Worm (Caenorhabditis elegans) whole organism, mixed stage, embryonic: ENCODE data around the gene hlh-14.

Experiments used
- bed-3 ChIP-seq: fragments of 200-800 bp; sonication (Bioruptor generic); optimal IDR thresholded peaks from 3 replicates; lab custom pipeline; 2018; ENCODE audit warnings: mild to moderate bottlenecking, missing genetic modification characterization, moderate library complexity, missing compliant biosample characterization
- blmp-1 ChIP-seq: fragments of 150-350 bp; optimal IDR thresholded peaks from 2 replicates; lab custom pipeline; 2014; ENCODE audit warnings: missing biosample characterization, missing genetic modification characterization
- ceh-39 ChIP-seq: fragments of 150-350 bp; optimal IDR thresholded peaks from 2 replicates; lab custom pipeline; 2014; ENCODE audit warnings: missing biosample characterization, missing genetic modification characterization
- ceh-43 ChIP-seq: fragments of 200-800 bp; sonication (Bioruptor generic); optimal IDR thresholded peaks from 2 replicates; lab custom pipeline; 2018; ENCODE audit warnings: mild to moderate bottlenecking, missing genetic modification characterization, moderate library complexity, missing compliant biosample characterization
- ceh-83 ChIP-seq: fragments of 200-800 bp; sonication (Bioruptor generic); optimal IDR thresholded peaks from 2 replicates; lab custom pipeline; 2018; ENCODE audit warnings: mild to moderate bottlenecking, missing genetic modification characterization, missing compliant biosample characterization
- ces-1 ChIP-seq: fragments of 150-350 bp; optimal IDR thresholded peaks from 2 replicates; lab custom pipeline; 2014; ENCODE audit warnings: missing biosample characterization, missing genetic modification reagents, missing genetic modification characterization
- cnd-1 ChIP-seq: fragments of 200-800 bp; sonication (Bioruptor generic); optimal IDR thresholded peaks from 2 replicates; lab custom pipeline; 2018; ENCODE audit warnings: mild to moderate bottlenecking, missing genetic modification characterization, missing compliant biosample characterization
- drap-1 ChIP-seq: fragments of 200-800 bp; sonication (Bioruptor generic); optimal IDR thresholded peaks from 3 replicates; lab custom pipeline; 2018; ENCODE audit warnings: mild to moderate bottlenecking, missing genetic modification characterization, missing compliant biosample characterization
- elt-1 ChIP-seq: sonication (generic microtip); optimal IDR thresholded peaks from 2 replicates; lab custom pipeline; 2017; ENCODE audit warnings: missing genetic modification characterization, mild to moderate bottlenecking, missing compliant biosample characterization, antibody characterized with exemption, moderate library complexity, borderline replicate concordance; ENCODE audit not compliant: insufficient read depth
- elt-3 ChIP-seq: fragments of 150-350 bp; optimal IDR thresholded peaks from 2 replicates; lab custom pipeline; 2014; ENCODE audit warnings: missing biosample characterization, missing genetic modification characterization
- flh-1 ChIP-seq: fragments of 200-800 bp; sonication (Bioruptor generic); optimal IDR thresholded peaks from 2 replicates; lab custom pipeline; 2018; ENCODE audit warnings: mild to moderate bottlenecking, missing genetic modification characterization, moderate library complexity, missing compliant biosample characterization
- hlh-1 ChIP-seq: fragments of 150-350 bp; optimal IDR thresholded peaks from 2 replicates; lab custom pipeline; 2014; ENCODE audit warnings: missing biosample characterization, missing genetic modification reagents, missing genetic modification characterization
- lin-13 ChIP-seq: fragments of 150-350 bp; optimal IDR thresholded peaks from 2 replicates; lab custom pipeline; 2014; ENCODE audit warnings: missing biosample characterization, missing genetic modification characterization
- lin-32 ChIP-seq: fragments of 200-800 bp; sonication (Bioruptor generic); optimal IDR thresholded peaks from 2 replicates; lab custom pipeline; 2018; ENCODE audit warnings: mild to moderate bottlenecking, missing genetic modification characterization, missing compliant biosample characterization
- lsy-2 ChIP-seq: fragments of 150-350 bp; optimal IDR thresholded peaks from 2 replicates; lab custom pipeline; 2014; ENCODE audit warnings: missing biosample characterization, missing genetic modification characterization
- mep-1 ChIP-seq: fragments of 150-350 bp; optimal IDR thresholded peaks from 2 replicates; lab custom pipeline; 2017; ENCODE audit warnings: missing biosample characterization, missing genetic modification reagents, missing genetic modification characterization, inconsistent platforms
- mls-2 ChIP-seq: sonication (generic microtip); optimal IDR thresholded peaks from 2 replicates; lab custom pipeline; 2016; ENCODE audit warnings: mild to moderate bottlenecking, missing genetic modification characterization, moderate library complexity, missing compliant biosample characterization
- nhr-12 ChIP-seq: fragments of 150-350 bp; optimal IDR thresholded peaks from 2 replicates; lab custom pipeline; 2014; ENCODE audit warnings: missing biosample characterization, missing genetic modification characterization
- nhr-2 ChIP-seq: fragments of 150-350 bp; optimal IDR thresholded peaks from 2 replicates; lab custom pipeline; 2014; ENCODE audit warnings: missing biosample characterization, missing genetic modification characterization
- nhr-237 ChIP-seq: fragments of 150-350 bp; optimal IDR thresholded peaks from 2 replicates; lab custom pipeline; 2014; ENCODE audit warnings: missing biosample characterization, missing genetic modification characterization
- nhr-76 ChIP-seq: sonication (generic microtip); optimal IDR thresholded peaks from 2 replicates; lab custom pipeline; 2017; ENCODE audit warnings: missing biosample characterization, missing genetic modification characterization
- pha-4 ChIP-seq: fragments of 150-350 bp; optimal IDR thresholded peaks from 2 replicates; lab custom pipeline; 2018; ENCODE audit warnings: missing biosample characterization, missing genetic modification reagents, missing genetic modification characterization
- sem-2 ChIP-seq: fragments of 200-800 bp; sonication (Bioruptor generic); optimal IDR thresholded peaks from 2 replicates; lab custom pipeline; 2018; ENCODE audit warnings: mild to moderate bottlenecking, missing genetic modification characterization, missing compliant biosample characterization
- tbx-8 ChIP-seq: fragments of 200-800 bp; sonication (Bioruptor generic); optimal IDR thresholded peaks from 2 replicates; lab custom pipeline; 2018; ENCODE audit warnings: mild to moderate bottlenecking, missing genetic modification characterization, moderate library complexity, missing compliant biosample characterization
- unc-120 ChIP-seq: sonication (generic microtip); optimal IDR thresholded peaks from 2 replicates; lab custom pipeline; 2017; ENCODE audit warnings: missing genetic modification characterization, missing compliant biosample characterization; ENCODE audit not compliant: poor library complexity, severe bottlenecking
- unc-39 ChIP-seq: fragments of 150-350 bp; optimal IDR thresholded peaks from 2 replicates; lab custom pipeline; 2014; ENCODE audit warnings: missing biosample characterization, missing genetic modification characterization
- unc-62 ChIP-seq: fragments of 150-350 bp; optimal IDR thresholded peaks from 2 replicates; lab custom pipeline; 2014; ENCODE audit warnings: missing biosample characterization, missing genetic modification reagents, missing genetic modification characterization
- zip-8 ChIP-seq: fragments of 150-350 bp; optimal IDR thresholded peaks from 2 replicates; lab custom pipeline; 2014; ENCODE audit warnings: missing biosample characterization, missing genetic modification characterization
- ztf-11 ChIP-seq: fragments of 150-350 bp; optimal IDR thresholded peaks from 2 replicates; lab custom pipeline; 2014; ENCODE audit warnings: missing biosample characterization, missing genetic modification characterization

Gene hlh-14

DNA sequence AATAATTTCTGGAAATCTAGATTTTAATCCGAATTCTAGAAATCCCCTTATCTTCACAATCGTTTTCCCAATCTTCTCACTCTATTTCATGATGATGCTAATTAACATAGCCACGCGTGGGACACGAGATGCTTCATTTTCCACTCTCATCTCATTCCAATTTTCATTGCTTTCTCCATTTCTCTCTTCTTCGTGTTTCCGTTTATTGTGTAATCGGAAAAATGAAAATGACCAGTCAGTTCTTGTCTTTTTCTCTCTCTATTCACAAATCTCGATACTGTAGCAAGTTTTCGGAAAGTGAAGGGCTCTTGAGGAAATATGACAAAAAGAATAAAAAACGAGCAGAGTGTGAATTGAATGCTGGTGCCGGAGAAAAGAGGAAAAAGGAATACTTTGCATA, 34.2 kb downstream of the hlh-14 start:
- TF ChIP-seq lsy-2: no peak
- peak; percentile 2 for TF ChIP-seq ces-1
- peak; percentile 56 for TF ChIP-seq elt-1 (tag; lab: Kevin White, UChicago)
- TF ChIP-seq zip-8 (tag; lab: Kevin White, UChicago): no peak
- TF ChIP-seq nhr-2 (tag; lab: Kevin White, UChicago): no peak
- no peak for TF ChIP-seq cnd-1 (tag; lab: Kevin White, UChicago)
- no peak for TF ChIP-seq drap-1 (GFP tag; lab: Kevin White, UChicago)
- TF ChIP-seq, all 35 proteins: peak for 2

DNA sequence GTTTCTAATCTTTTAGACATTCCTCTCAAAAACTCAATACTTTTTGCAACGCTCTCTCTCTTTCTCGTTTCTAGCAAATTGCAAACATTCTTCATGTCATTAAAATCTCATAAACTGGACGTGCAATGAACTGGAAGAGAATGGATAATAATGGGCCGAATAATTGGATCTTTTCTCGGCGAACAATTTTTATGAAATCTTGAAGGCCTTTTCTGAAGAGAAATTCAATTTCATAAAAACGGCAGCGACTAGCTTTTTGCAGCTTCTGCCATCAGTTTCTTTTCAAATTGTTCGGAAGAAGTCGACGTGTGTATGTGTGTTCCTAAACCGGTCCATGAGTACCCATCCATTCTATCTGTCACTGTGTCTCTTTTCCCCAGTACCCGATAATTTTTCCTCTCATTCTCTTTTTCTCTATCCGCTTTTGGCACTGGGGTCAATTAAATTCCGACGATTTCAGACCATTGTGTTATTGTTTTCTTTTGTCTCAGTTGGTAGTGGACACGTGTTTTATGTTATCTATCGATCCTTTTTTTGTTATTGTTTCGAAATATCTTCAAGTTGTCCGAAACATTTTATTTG, 36.0 kb downstream of the hlh-14 start:
- TF ChIP-seq cnd-1 (tag; lab: Kevin White, UChicago) (no peak), flh-1 (GFP tag; lab: Kevin White, UChicago) (no peak), ces-1 (peak; percentile 77), ztf-11 (tag; lab: Kevin White, UChicago) (no peak), elt-1 (tag; lab: Kevin White, UChicago) (no peak), nhr-76 (tag; lab: Kevin White, UChicago) (no peak), ceh-83 (GFP tag; lab: Kevin White, UChicago) (no peak)

DNA sequence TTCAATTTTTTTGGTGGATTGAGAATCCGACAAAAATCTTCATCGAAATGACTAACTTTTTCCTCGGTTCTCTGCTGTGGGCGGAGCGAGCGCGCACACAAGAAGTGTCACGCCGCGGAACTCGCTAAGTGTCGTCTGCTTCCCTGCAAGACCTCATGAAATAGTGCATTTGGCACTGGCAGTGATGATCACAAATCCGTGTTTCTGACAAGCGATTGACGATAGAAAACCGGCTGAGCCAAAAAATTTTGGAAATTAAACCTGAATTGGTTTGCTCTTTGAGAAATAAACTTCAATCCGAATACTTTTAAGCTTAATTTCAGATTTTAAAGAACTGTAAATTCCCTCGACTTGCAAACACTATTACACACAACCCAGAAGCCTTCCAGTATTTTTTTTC, 37.2 kb downstream of the hlh-14 start:
- TF ChIP-seq flh-1 (GFP tag; lab: Kevin White, UChicago) (no peak), sem-2 (no peak), ces-1 (peak; percentile 1), elt-3 (tag; lab: Kevin White, UChicago) (no peak), ceh-83 (GFP tag; lab: Kevin White, UChicago) (no peak), unc-62 (GFP tag; lab: Kevin White, UChicago) (no peak), elt-1 (tag; lab: Kevin White, UChicago) (no peak), lin-32 (no peak), unc-120 (no peak), mls-2 (tag; lab: Kevin White, UChicago) (no peak), mep-1 (tag; lab: Kevin White, UChicago) (peak; percentile 31)

DNA sequence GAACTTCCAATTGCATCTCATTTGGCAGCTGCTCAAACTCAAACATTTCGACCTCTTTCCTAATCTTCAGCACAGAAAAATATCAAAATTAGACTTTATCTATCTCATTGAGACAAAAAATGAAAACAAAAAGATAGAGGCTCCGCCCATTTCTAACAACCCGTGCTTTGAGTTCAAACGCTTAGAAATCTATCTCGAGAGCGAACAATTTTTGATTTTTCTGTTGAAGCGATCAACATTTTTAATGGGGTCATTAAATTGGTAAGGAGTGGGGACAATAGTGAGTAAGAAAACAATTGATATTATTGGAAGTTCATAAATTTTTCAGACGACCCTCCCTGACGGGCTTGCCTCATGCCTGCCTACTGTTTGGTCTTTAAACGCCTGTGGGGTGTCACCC, 39.8 kb downstream of the hlh-14 start, which contains the start of the genes C25H3.10 and C25H3.1:
TSS of gene C25H3.10 (minus strand) at position 101 of the 400 bp plus-strand sequence.
TSS of gene C25H3.1 (plus strand) at position 203 of the 400 bp plus-strand sequence.
- TF ChIP-seq lin-32 (no peak), lin-13 (tag; lab: Kevin White, UChicago) (no peak), unc-39 (no peak), tbx-8 (no peak), elt-1 (tag; lab: Kevin White, UChicago) (no peak), bed-3 (GFP tag; lab: Kevin White, UChicago) (no peak), hlh-1 (tag; lab: Kevin White, UChicago) (no peak), flh-1 (GFP tag; lab: Kevin White, UChicago) (no peak), ceh-83 (GFP tag; lab: Kevin White, UChicago) (no peak), lsy-2 (no peak), elt-3 (tag; lab: Kevin White, UChicago) (no peak), nhr-12 (tag; lab: Kevin White, UChicago) (no peak), nhr-237 (tag; lab: Kevin White, UChicago) (no peak), unc-62 (GFP tag; lab: Kevin White, UChicago) (no peak), ztf-11 (tag; lab: Kevin White, UChicago) (no peak), pha-4 (tag; lab: Kevin White, UChicago) (no peak)

DNA sequence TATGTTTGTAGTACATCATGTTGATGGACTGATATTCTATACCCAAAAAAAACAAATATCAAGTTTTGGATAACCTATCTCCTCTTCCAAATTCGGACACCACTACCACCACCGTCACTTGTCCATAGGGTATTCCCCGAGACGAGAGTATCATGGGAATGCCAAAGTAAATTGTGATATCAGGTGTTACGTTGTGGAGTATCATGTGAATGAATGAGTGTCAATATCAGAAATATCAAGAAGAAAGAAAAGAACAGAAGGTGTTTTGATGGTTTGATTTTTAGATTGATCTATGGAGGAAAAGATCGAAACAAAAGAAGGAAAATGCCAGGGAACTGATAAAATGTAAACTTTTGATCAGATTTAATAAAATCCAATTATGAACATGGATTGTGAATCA, 40.4 kb downstream of the hlh-14 start:
- TF ChIP-seq zip-8 (tag; lab: Kevin White, UChicago) (no peak), nhr-12 (tag; lab: Kevin White, UChicago) (no peak), ceh-39 (tag; lab: Kevin White, UChicago) (no peak), ztf-11 (tag; lab: Kevin White, UChicago) (no peak), lsy-2 (no peak), hlh-1 (tag; lab: Kevin White, UChicago) (no peak), blmp-1 (tag; lab: Kevin White, UChicago) (no peak), ceh-43 (GFP tag; lab: Kevin White, UChicago) (no peak), bed-3 (GFP tag; lab: Kevin White, UChicago) (no peak), unc-39 (no peak)
